Fruit fly (Drosophila melanogaster) whole organism, adult: ENCODE measurements around the gene CG14154.

Experiments
- CG11617 ChIP-seq: fragments of 200-800 bp; sonication (Bioruptor generic); optimal IDR thresholded peaks from 2 replicates; lab custom pipeline; 2017; ENCODE audit warnings: mild to moderate bottlenecking, missing biosample characterization, missing genetic modification reagents, missing genetic modification characterization
- CG5204 ChIP-seq: fragments of 200-800 bp; sonication (Bioruptor generic); optimal IDR thresholded peaks from 2 replicates; lab custom pipeline; 2016; ENCODE audit warnings: missing biosample characterization, missing genetic modification characterization
- CG7045 ChIP-seq: fragments of 200-800 bp; sonication (Bioruptor generic); optimal IDR thresholded peaks from 2 replicates; lab custom pipeline; 2017; ENCODE audit warnings: missing biosample characterization, mild to moderate bottlenecking, missing genetic modification characterization
- Clk ChIP-seq: fragments of 200-800 bp; sonication (Bioruptor generic); optimal IDR thresholded peaks from 2 replicates; lab custom pipeline; 2017; ENCODE audit warnings: missing biosample characterization, missing genetic modification characterization
- bab1 ChIP-seq: fragments of 200-800 bp; sonication (Bioruptor generic); optimal IDR thresholded peaks from 3 replicates; lab custom pipeline; 2019; ENCODE audit warnings: missing biosample characterization, mild to moderate bottlenecking, missing genetic modification characterization, moderate library complexity
- cic ChIP-seq: fragments of 200-800 bp; sonication (Bioruptor generic); optimal IDR thresholded peaks from 2 replicates; lab custom pipeline; 2017; ENCODE audit warnings: missing biosample characterization, mild to moderate bottlenecking, missing genetic modification characterization, moderate library complexity
- kay ChIP-seq: fragments of 200-800 bp; sonication (Bioruptor generic); peaks from one replicate; lab custom pipeline; 2016; ENCODE audit warnings: missing biosample characterization, missing genetic modification characterization, borderline replicate concordance

dm6 chr3L:10660744-10661589 lies 19.3 kb downstream of the CG14154 start, which contains the start of the genes CG32066 and CG8003:
- TF ChIP-seq kay (GFP tag; lab: Kevin White, UChicago) = no peak
- peak; percentile 31 for TF ChIP-seq cic
- TF ChIP-seq CG5204 (GFP tag; lab: Kevin White, UChicago) = no peak
- peak; percentile 55 for TF ChIP-seq bab1
- TF ChIP-seq CG7045 = peak; percentile 34
- no peak for TF ChIP-seq Clk (GFP tag; lab: Kevin White, UChicago)
- peak; percentile 41 for TF ChIP-seq CG11617 (GFP tag; lab: Kevin White, UChicago)
